Worm (Caenorhabditis elegans): ENCODE measurements around the gene sri-32.

The sri-32 gene

ce11 chrII:3158985-3159384 lies 4.7 kb upstream of the sri-32 start, which contains the start of gene sri-34 (continued):
- no peak for TF ChIP-seq fkh-4 (tag; optimal IDR thresholded peaks at IDR 0.05; ENCODE audit: borderline replicate concordance)
- no peak for TF ChIP-seq mab-9 (GFP tag; IDR thresholded peaks at IDR 0.05)

ce11 chrII:3156749-3157148 lies 2.5 kb upstream of the sri-32 start, which contains the start of gene sri-33:
TSS of gene sri-33 (minus strand) at chrII:3156849.
- TF ChIP-seq fkh-8 (tag; optimal IDR thresholded peaks at IDR 0.05) (peak; percentile 57), elt-2 (tag; optimal IDR thresholded peaks at IDR 0.05) (no peak), snpc-4 (tag; optimal IDR thresholded peaks at IDR 0.05) (no peak), hpl-2 (GFP tag; optimal IDR thresholded peaks at IDR 0.05) (no peak)

ce11 chrII:3151615-3152014 lies 2.7 kb downstream of the sri-32 start, which contains the start of the genes T10D4.14 and T10D4.19:
TSS of gene T10D4.14 (minus strand) at chrII:3151715.
TSS of gene T10D4.19 (plus strand) at chrII:3151918.
- TF ChIP-seq lsy-2 (tag; optimal IDR thresholded peaks at IDR 0.05) (no peak), alr-1 (tag; optimal IDR thresholded peaks at IDR 0.05; ENCODE audit: borderline replicate concordance) (no peak), ama-1 (optimal IDR thresholded peaks at IDR 0.05) (no peak), dsc-1 (tag; optimal IDR thresholded peaks at IDR 0.05) (no peak), hpl-2 (GFP tag; optimal IDR thresholded peaks at IDR 0.05) (no peak), efl-3 (GFP tag; optimal IDR thresholded peaks at IDR 0.05) (no peak), pag-3 (tag; optimal IDR thresholded peaks at IDR 0.05; ENCODE audit: borderline replicate concordance, insufficient read depth) (no peak), hlh-17 (GFP tag; optimal IDR thresholded peaks at IDR 0.05; ENCODE audit: borderline replicate concordance) (no peak)

- TF ChIP-seq lin-14 (GFP tag; optimal IDR thresholded peaks at IDR 0.05) (no peak), ceh-63 (GFP tag; optimal IDR thresholded peaks at IDR 0.05) (no peak), nhr-84 (tag; optimal IDR thresholded peaks at IDR 0.05) (no peak), C16A3.4 (tag; optimal IDR thresholded peaks at IDR 0.05) (no peak), C34B4.2 (tag; optimal IDR thresholded peaks at IDR 0.05) (no peak), nhr-28 (tag; optimal IDR thresholded peaks at IDR 0.05) (no peak), blmp-1 (tag; optimal IDR thresholded peaks at IDR 0.05) (no peak), aha-1 (tag; optimal IDR thresholded peaks at IDR 0.05) (no peak), tbx-2 (tag; optimal IDR thresholded peaks at IDR 0.05) (no peak), jun-1 (tag; optimal IDR thresholded peaks at IDR 0.05) (no peak), nhr-76 (tag; optimal IDR thresholded peaks at IDR 0.05) (no peak), unc-98 (GFP tag; IDR thresholded peaks at IDR 0.05) (no peak), lin-15B (tag; optimal IDR thresholded peaks at IDR 0.05) (no peak), lsy-2 (tag; optimal IDR thresholded peaks at IDR 0.05) (no peak), fos-1 (tag; optimal IDR thresholded peaks at IDR 0.05) (no peak), unc-62 (GFP tag; optimal IDR thresholded peaks at IDR 0.05) (no peak)
These were observed 4.6 kb downstream of the sri-32 start, which contains the start of the genes T10D4.11 and T10D4.1 for ce11 chrII:3149521-3150190. TSS of gene T10D4.11 (minus strand) at chrII:3149621. TSS of gene T10D4.1 (plus strand) at chrII:3150140.

- TF ChIP-seq mef-2 (tag; optimal IDR thresholded peaks at IDR 0.05) (no peak), mab-9 (GFP tag; IDR thresholded peaks at IDR 0.05) (no peak), C34B4.2 (tag; optimal IDR thresholded peaks at IDR 0.05) (no peak), nhr-11 (tag; optimal IDR thresholded peaks at IDR 0.05) (no peak), egl-13 (tag; optimal IDR thresholded peaks at IDR 0.05) (no peak), jun-1 (tag; optimal IDR thresholded peaks at IDR 0.05) (no peak), nhr-47 (tag; optimal IDR thresholded peaks at IDR 0.05) (no peak), tlp-1 (tag; optimal IDR thresholded peaks at IDR 0.05) (no peak), mep-1 (tag; optimal IDR thresholded peaks at IDR 0.05) (no peak), ztf-11 (tag; optimal IDR thresholded peaks at IDR 0.05) (no peak), fos-1 (tag; optimal IDR thresholded peaks at IDR 0.05) (no peak), snu-23 (GFP tag; optimal IDR thresholded peaks at IDR 0.05) (no peak), pag-3 (tag; optimal IDR thresholded peaks at IDR 0.05; ENCODE audit: borderline replicate concordance, insufficient read depth) (no peak), pax-3 (tag; optimal IDR thresholded peaks at IDR 0.05) (no peak), dsc-1 (tag; optimal IDR thresholded peaks at IDR 0.05) (no peak), aha-1 (tag; optimal IDR thresholded peaks at IDR 0.05) (no peak)
These were observed 5.9 kb downstream of the sri-32 start for ce11 chrII:3148404-3148803.

Measured in whole organism, L1 larva.